Fruit fly (Drosophila melanogaster) whole organism, embryonic: Measurements from ENCODE around the gene Ubi-p5E.

Experiments
- Bdp1 ChIP-seq: fragments of 200-800 bp; sonication (Bioruptor generic); optimal IDR thresholded peaks from 3 replicates; lab custom pipeline; 2016; ENCODE audit warnings: missing biosample characterization, missing genetic modification characterization
- CG10321 ChIP-seq: fragments of 200-800 bp; sonication (Bioruptor generic); IDR thresholded peaks from 2 replicates; pipeline ENCODE4 v1.3.6; 2022; ENCODE audit warnings: missing biosample characterization, missing genetic modification characterization
- CG10366 ChIP-seq: fragments of 200-800 bp; sonication (Bioruptor generic); IDR thresholded peaks from 2 replicates; pipeline ENCODE4 v1.3.6; 2022; ENCODE audit warnings: missing biosample characterization, missing genetic modification characterization
- CG10979 ChIP-seq: fragments of 200-800 bp; sonication (Bioruptor generic); optimal IDR thresholded peaks from 2 replicates; lab custom pipeline; 2018; ENCODE audit warnings: missing biosample characterization, mild to moderate bottlenecking, missing genetic modification characterization, moderate library complexity
- CG12071 ChIP-seq: fragments of 200-800 bp; sonication (Bioruptor generic); optimal IDR thresholded peaks from 3 replicates; lab custom pipeline; 2018; ENCODE audit warnings: missing biosample characterization, mild to moderate bottlenecking, missing genetic modification characterization
- CG12155 ChIP-seq: fragments of 200-800 bp; sonication (Bioruptor generic); optimal IDR thresholded peaks from 3 replicates; lab custom pipeline; 2016; ENCODE audit warnings: missing biosample characterization, missing genetic modification characterization
- CG12769 ChIP-seq: fragments of 200-800 bp; sonication (Bioruptor generic); optimal IDR thresholded peaks from 2 replicates; lab custom pipeline; 2019; ENCODE audit warnings: missing biosample characterization, mild to moderate bottlenecking, missing genetic modification characterization, moderate library complexity
- CG15073 ChIP-seq: fragments of 200-800 bp; sonication (Bioruptor generic); optimal IDR thresholded peaks from 2 replicates; lab custom pipeline; 2016; ENCODE audit warnings: missing biosample characterization, missing genetic modification characterization
- CG17186 ChIP-seq: fragments of 200-800 bp; sonication (Bioruptor generic); optimal IDR thresholded peaks from 3 replicates; lab custom pipeline; 2017; ENCODE audit warnings: missing biosample characterization, missing genetic modification reagents, missing genetic modification characterization
- CG31441 ChIP-seq: fragments of 200-800 bp; sonication (Bioruptor generic); IDR thresholded peaks from 2 replicates; pipeline ENCODE4 v1.3.6; 2022; ENCODE audit warnings: missing biosample characterization, missing genetic modification characterization
- CG3163 ChIP-seq: fragments of 200-800 bp; sonication (Bioruptor generic); optimal IDR thresholded peaks from 3 replicates; lab custom pipeline; 2016; ENCODE audit warnings: missing biosample characterization, missing genetic modification characterization
- CG33213 ChIP-seq: fragments of 200-800 bp; sonication (Bioruptor generic); optimal IDR thresholded peaks from 3 replicates; lab custom pipeline; 2016; ENCODE audit warnings: missing biosample characterization, missing genetic modification characterization
- CG3407 ChIP-seq: fragments of 200-800 bp; sonication (Bioruptor generic); optimal IDR thresholded peaks from 2 replicates; lab custom pipeline; 2018; ENCODE audit warnings: missing biosample characterization, mild to moderate bottlenecking, missing genetic modification characterization
- CG5180 ChIP-seq: fragments of 200-800 bp; sonication (Bioruptor generic); optimal IDR thresholded peaks from 3 replicates; lab custom pipeline; 2017; ENCODE audit warnings: missing biosample characterization, missing genetic modification characterization, mild to moderate bottlenecking, moderate library complexity, missing genetic modification reagents
- CG6765 ChIP-seq: fragments of 200-800 bp; sonication (Bioruptor generic); optimal IDR thresholded peaks from 3 replicates; lab custom pipeline; 2017; ENCODE audit warnings: missing biosample characterization, mild to moderate bottlenecking, missing genetic modification characterization
- CG6854 ChIP-seq: fragments of 200-800 bp; sonication (Bioruptor generic); optimal IDR thresholded peaks from 3 replicates; lab custom pipeline; 2017; ENCODE audit warnings: missing biosample characterization, mild to moderate bottlenecking, missing genetic modification characterization
- CG7928 ChIP-seq: fragments of 200-800 bp; sonication (Bioruptor generic); optimal IDR thresholded peaks from 2 replicates; lab custom pipeline; 2017; ENCODE audit warnings: missing biosample characterization, mild to moderate bottlenecking, missing genetic modification characterization
- CG7963 ChIP-seq: fragments of 200-800 bp; sonication (Bioruptor generic); IDR thresholded peaks from 3 replicates; pipeline ENCODE4 v1.3.6; 2022; ENCODE audit warnings: missing biosample characterization, missing genetic modification characterization; ENCODE audit not compliant: partially characterized antibody
- CG7987 ChIP-seq: fragments of 200-800 bp; sonication (Bioruptor generic); optimal IDR thresholded peaks from 2 replicates; lab custom pipeline; 2018; ENCODE audit warnings: missing biosample characterization, mild to moderate bottlenecking, missing genetic modification characterization, moderate library complexity
- CG9727 ChIP-seq: fragments of 200-800 bp; sonication (Bioruptor generic); optimal IDR thresholded peaks from 3 replicates; lab custom pipeline; 2017; ENCODE audit warnings: missing biosample characterization, mild to moderate bottlenecking, missing genetic modification characterization
- Deaf1 ChIP-seq: fragments of 200-800 bp; optimal IDR thresholded peaks from 3 replicates; lab custom pipeline; 2019; ENCODE audit warnings: missing biosample characterization, mild to moderate bottlenecking, missing genetic modification characterization, moderate library complexity
- Dip3 ChIP-seq: fragments of 200-800 bp; sonication (Bioruptor generic); optimal IDR thresholded peaks from 3 replicates; lab custom pipeline; 2016; ENCODE audit warnings: missing biosample characterization, missing genetic modification characterization
- Ets65A ChIP-seq: fragments of 200-800 bp; sonication (Bioruptor generic); peaks from one replicate; lab custom pipeline; 2016; ENCODE audit warnings: missing biosample characterization, missing genetic modification characterization
- Fer2 ChIP-seq: fragments of 200-800 bp; sonication (Bioruptor generic); optimal IDR thresholded peaks from 2 replicates; lab custom pipeline; 2018; ENCODE audit warnings: missing biosample characterization, mild to moderate bottlenecking, missing genetic modification characterization, moderate library complexity
- Gug ChIP-seq: fragments of 200-800 bp; sonication (Bioruptor generic); IDR thresholded peaks from 4 replicates; pipeline ENCODE4 v1.3.6; 2022; ENCODE audit warnings: missing biosample characterization, missing genetic modification characterization
- Hey ChIP-seq: fragments of 200-800 bp; sonication (Bioruptor generic); optimal IDR thresholded peaks from 3 replicates; lab custom pipeline; 2018; ENCODE audit warnings: missing biosample characterization, mild to moderate bottlenecking, missing genetic modification characterization
- Hmx ChIP-seq: fragments of 200-800 bp; sonication (Bioruptor generic); optimal IDR thresholded peaks from 2 replicates; lab custom pipeline; 2016; ENCODE audit warnings: missing biosample characterization, missing genetic modification characterization
- Mrtf ChIP-seq: fragments of 200-800 bp; sonication (Bioruptor generic); IDR thresholded peaks from 3 replicates; pipeline ENCODE4 v1.3.6; 2022; ENCODE audit warnings: missing biosample characterization, missing genetic modification characterization
- NC2β ChIP-seq: fragments of 200-800 bp; sonication (Bioruptor generic); optimal IDR thresholded peaks from 2 replicates; lab custom pipeline; 2016; ENCODE audit warnings: missing biosample characterization, missing genetic modification characterization
- Oli ChIP-seq: fragments of 200-800 bp; sonication (Bioruptor generic); optimal IDR thresholded peaks from 2 replicates; lab custom pipeline; 2018; ENCODE audit warnings: missing biosample characterization, mild to moderate bottlenecking, missing genetic modification characterization, moderate library complexity
- Side ChIP-seq: fragments of 200-800 bp; sonication (Bioruptor generic); optimal IDR thresholded peaks from 2 replicates; lab custom pipeline; 2016; ENCODE audit warnings: missing biosample characterization, missing genetic modification characterization
- Sox100B ChIP-seq: fragments of 200-800 bp; sonication (Bioruptor generic); optimal IDR thresholded peaks from 3 replicates; lab custom pipeline; 2018; ENCODE audit warnings: missing biosample characterization, mild to moderate bottlenecking, missing genetic modification characterization
- Taf1 ChIP-seq: fragments of 200-800 bp; sonication (Bioruptor generic); IDR thresholded peaks from 2 replicates; pipeline ENCODE4 v1.3.6; 2022; ENCODE audit warnings: missing biosample characterization, missing genetic modification characterization
- cwo ChIP-seq: fragments of 200-800 bp; sonication (Bioruptor generic); optimal IDR thresholded peaks from 3 replicates; lab custom pipeline; 2017; ENCODE audit warnings: missing biosample characterization, missing genetic modification characterization, mild to moderate bottlenecking, moderate library complexity, missing genetic modification reagents
- dmrt99B ChIP-seq: fragments of 200-800 bp; sonication (Bioruptor generic); optimal IDR thresholded peaks from 2 replicates; lab custom pipeline; 2018; ENCODE audit warnings: missing biosample characterization, mild to moderate bottlenecking, missing genetic modification characterization, moderate library complexity
- emc ChIP-seq: fragments of 200-800 bp; sonication (Bioruptor generic); optimal IDR thresholded peaks from 2 replicates; lab custom pipeline; 2016; ENCODE audit warnings: missing biosample characterization, missing genetic modification characterization
- eve ChIP-seq, 2 experiments: fragments of >200 bp; optimal IDR thresholded peaks; 2 replicates each; lab custom pipeline; 2017; ENCODE audit warnings: missing biosample characterization in 2 of 2, missing genetic modification characterization in 2 of 2
- gcm ChIP-seq: fragments of 200-800 bp; sonication (Bioruptor generic); optimal IDR thresholded peaks from 2 replicates; lab custom pipeline; 2019; ENCODE audit warnings: missing biosample characterization, mild to moderate bottlenecking, missing genetic modification characterization, moderate library complexity
- kay ChIP-seq: fragments of 200-800 bp; sonication (Bioruptor generic); optimal IDR thresholded peaks from 2 replicates; lab custom pipeline; 2016; ENCODE audit warnings: missing biosample characterization, missing genetic modification characterization
- luna ChIP-seq: fragments of 200-800 bp; sonication (Bioruptor generic); optimal IDR thresholded peaks from 2 replicates; lab custom pipeline; 2016; ENCODE audit warnings: missing biosample characterization, missing genetic modification characterization
- mirr ChIP-seq: fragments of 200-800 bp; sonication (Bioruptor generic); optimal IDR thresholded peaks from 3 replicates; lab custom pipeline; 2018; ENCODE audit warnings: missing biosample characterization, mild to moderate bottlenecking, missing genetic modification characterization
- peb ChIP-seq: fragments of 200-800 bp; sonication (Bioruptor generic); IDR thresholded peaks from 2 replicates; pipeline ENCODE4 v1.3.6; 2022; ENCODE audit warnings: missing biosample characterization, missing genetic modification characterization
- repo ChIP-seq: fragments of 200-800 bp; sonication (Bioruptor generic); optimal IDR thresholded peaks from 2 replicates; lab custom pipeline; 2016; ENCODE audit warnings: missing biosample characterization, missing genetic modification characterization
- ro ChIP-seq: fragments of 200-800 bp; sonication (Bioruptor generic); IDR thresholded peaks from 2 replicates; pipeline ENCODE4 v1.3.6; 2022; ENCODE audit warnings: missing biosample characterization, missing genetic modification characterization
- salm ChIP-seq: fragments of 200-800 bp; sonication (Bioruptor generic); optimal IDR thresholded peaks from 2 replicates; lab custom pipeline; 2018; ENCODE audit warnings: missing biosample characterization, mild to moderate bottlenecking, missing genetic modification characterization
- scrt ChIP-seq: fragments of 200-800 bp; sonication (Bioruptor generic); optimal IDR thresholded peaks from 2 replicates; lab custom pipeline; 2018; ENCODE audit warnings: missing biosample characterization, mild to moderate bottlenecking, missing genetic modification characterization, moderate library complexity
- slp2 ChIP-seq: fragments of 200-800 bp; sonication (Bioruptor generic); optimal IDR thresholded peaks from 2 replicates; lab custom pipeline; 2016; ENCODE audit warnings: missing biosample characterization, missing genetic modification characterization
- twi ChIP-seq: fragments of 200-800 bp; optimal IDR thresholded peaks from 2 replicates; lab custom pipeline; 2019; ENCODE audit warnings: missing biosample characterization, mild to moderate bottlenecking, missing genetic modification characterization, moderate library complexity
- vfl ChIP-seq: fragments of 200-800 bp; sonication (Bioruptor generic); optimal IDR thresholded peaks from 2 replicates; lab custom pipeline; 2016; ENCODE audit warnings: missing biosample characterization, missing genetic modification characterization
- wdn ChIP-seq: fragments of 200-800 bp; sonication (Bioruptor generic); IDR thresholded peaks from 2 replicates; pipeline ENCODE4 v1.3.6; 2022; ENCODE audit warnings: missing biosample characterization, missing genetic modification characterization
- zf30C ChIP-seq: fragments of 200-800 bp; sonication (Bioruptor generic); optimal IDR thresholded peaks from 3 replicates; lab custom pipeline; 2018; ENCODE audit warnings: missing biosample characterization, mild to moderate bottlenecking, missing genetic modification characterization

Gene Ubi-p5E

dm6 chrX:6265456-6265877 is 14.0 kb downstream of the Ubi-p5E start (continued):
- peak; percentile 78 for TF ChIP-seq CG7987
- peak; percentile 88 for TF ChIP-seq Bdp1
- peak; percentile 89 for TF ChIP-seq CG6765 (GFP tag; lab: Kevin White, UChicago)
- peak; percentile 69 for TF ChIP-seq Hmx (GFP tag; lab: Kevin White, UChicago)
- TF ChIP-seq NC2β (GFP tag; lab: Kevin White, UChicago): peak; percentile 96
- TF ChIP-seq vfl (GFP tag; lab: Kevin White, UChicago): peak; percentile 84
- peak; percentile 93 for TF ChIP-seq CG12769 (tag; lab: Kevin White, UChicago)
- TF ChIP-seq dmrt99B: peak; percentile 99
- peak; percentile 90 for TF ChIP-seq CG12155
- TF ChIP-seq CG12071 (GFP tag; lab: Kevin White, UChicago): peak; percentile 93
- TF ChIP-seq CG10366 (GFP tag; lab: Robert Waterston, UW): peak; percentile 93
- TF ChIP-seq scrt (GFP tag; lab: Kevin White, UChicago): peak; percentile 85
- TF ChIP-seq Sox100B: peak; percentile 99
- peak; percentile 87 for TF ChIP-seq peb (GFP tag; lab: Robert Waterston, UW)
- peak; percentile 91 for TF ChIP-seq wdn (GFP tag; lab: Robert Waterston, UW)
- TF ChIP-seq luna: peak; percentile 80
- TF ChIP-seq slp2 (GFP tag; lab: Kevin White, UChicago): peak; percentile 96
- peak; percentile 92 for TF ChIP-seq CG33213 (GFP tag; lab: Kevin White, UChicago)
- peak; percentile 93 for TF ChIP-seq Mrtf (GFP tag; lab: Robert Waterston, UW)
- peak; percentile 76 for TF ChIP-seq Deaf1 (tag; lab: Kevin White, UChicago)
- TF ChIP-seq CG15073 (GFP tag; lab: Kevin White, UChicago): peak; percentile 82
- TF ChIP-seq salm (tag; lab: Kevin White, UChicago): peak; percentile 97
- peak; percentile 92 for TF ChIP-seq CG6854
- peak; percentile 95 for TF ChIP-seq CG10979
- peak; percentile 75 for TF ChIP-seq mirr (GFP tag; lab: Kevin White, UChicago)
- TF ChIP-seq Dip3 (GFP tag; lab: Kevin White, UChicago): peak; percentile 94
- no peak for TF ChIP-seq eve (GFP tag; optimal IDR thresholded peaks at IDR 0.05; lab: Kevin White, UChicago)
- TF ChIP-seq kay (GFP tag; lab: Kevin White, UChicago): peak; percentile 92
- peak; percentile 67 for TF ChIP-seq CG10321 (GFP tag; lab: Robert Waterston, UW)
- TF ChIP-seq ro (GFP tag; lab: Robert Waterston, UW): peak; percentile 83
- TF ChIP-seq cwo (GFP tag; lab: Kevin White, UChicago): peak; percentile 93
- peak; percentile 66 for TF ChIP-seq CG7928
- no peak for TF ChIP-seq CG7963 (GFP tag; lab: Robert Waterston, UW)
- TF ChIP-seq CG3163 (GFP tag; lab: Kevin White, UChicago): peak; percentile 82
- peak; percentile 69 for TF ChIP-seq Taf1
- peak; percentile 95 for TF ChIP-seq gcm (GFP tag; lab: Kevin White, UChicago)
- TF ChIP-seq CG5180 (GFP tag; lab: Kevin White, UChicago): peak; percentile 89
- TF ChIP-seq Hey (tag; lab: Kevin White, UChicago): peak; percentile 66
- TF ChIP-seq CG17186: peak; percentile 87
- peak; percentile 96 for TF ChIP-seq CG9727 (GFP tag; lab: Kevin White, UChicago)
- peak; percentile 96 for TF ChIP-seq CG31441 (GFP tag; lab: Robert Waterston, UW)
- peak; percentile 92 for TF ChIP-seq Gug (GFP tag; lab: Robert Waterston, UW)
- peak; percentile 88 for TF ChIP-seq twi (tag; lab: Kevin White, UChicago)
- peak; percentile 99 for TF ChIP-seq Ets65A
- peak; percentile 93 for TF ChIP-seq Side (GFP tag; lab: Kevin White, UChicago)
- TF ChIP-seq Oli (tag; lab: Kevin White, UChicago): peak; percentile 99
- peak; percentile 84 for TF ChIP-seq Fer2 (tag; lab: Kevin White, UChicago)
- TF ChIP-seq CG3407 (GFP tag; lab: Kevin White, UChicago): peak; percentile 93
- TF ChIP-seq zf30C (GFP tag; lab: Kevin White, UChicago): no peak
- peak; percentile 83 for TF ChIP-seq emc (GFP tag; lab: Kevin White, UChicago)
- TF ChIP-seq repo (GFP tag; lab: Kevin White, UChicago): peak; percentile 94
